Fruit fly (Drosophila melanogaster) whole organism, embryonic: ENCODE measurements around the gene CG10862.

ENCODE experiments used
- Bteb2 ChIP-seq: fragments of 200-800 bp; sonication (Bioruptor generic); optimal IDR thresholded peaks from 2 replicates; lab custom pipeline; 2016; ENCODE audit warnings: missing biosample characterization, missing genetic modification characterization
- C15 ChIP-seq: fragments of 200-800 bp; sonication (Bioruptor generic); IDR thresholded peaks from 3 replicates; pipeline ENCODE4 v1.3.6; 2022; ENCODE audit warnings: missing biosample characterization, missing genetic modification characterization
- CG10565 ChIP-seq: fragments of 200-800 bp; sonication (Bioruptor generic); optimal IDR thresholded peaks from 3 replicates; lab custom pipeline; 2016; ENCODE audit warnings: missing biosample characterization, mild to moderate bottlenecking, missing genetic modification characterization
- CG11085 ChIP-seq: fragments of 200-800 bp; sonication (Bioruptor generic); IDR thresholded peaks from 2 replicates; pipeline ENCODE4 v1.3.6; 2022; ENCODE audit warnings: missing biosample characterization, missing genetic modification characterization
- CG11456 ChIP-seq: fragments of 200-800 bp; sonication (Bioruptor generic); IDR thresholded peaks from 3 replicates; pipeline ENCODE4 v1.3.6; 2022; ENCODE audit warnings: missing biosample characterization, missing genetic modification characterization
- CG13123 ChIP-seq: fragments of 200-800 bp; sonication (Bioruptor generic); optimal IDR thresholded peaks from 2 replicates; lab custom pipeline; 2016; ENCODE audit warnings: missing biosample characterization, missing genetic modification characterization
- CG14050 ChIP-seq: fragments of 200-800 bp; sonication (Bioruptor generic); IDR thresholded peaks from 3 replicates; pipeline ENCODE4 v1.3.6; 2022; ENCODE audit warnings: missing biosample characterization, missing genetic modification characterization
- CG15011 ChIP-seq: fragments of 200-800 bp; sonication (Bioruptor generic); optimal IDR thresholded peaks from 3 replicates; lab custom pipeline; 2018; ENCODE audit warnings: missing biosample characterization, mild to moderate bottlenecking, missing genetic modification characterization
- CG1529 ChIP-seq: fragments of 200-800 bp; sonication (Bioruptor generic); optimal IDR thresholded peaks from 3 replicates; lab custom pipeline; 2018; ENCODE audit warnings: missing biosample characterization, missing genetic modification characterization
- CG18764 ChIP-seq: fragments of 200-800 bp; sonication (Bioruptor generic); optimal IDR thresholded peaks from 3 replicates; lab custom pipeline; 2016; ENCODE audit warnings: missing biosample characterization, missing genetic modification characterization
- CG7357 ChIP-seq: fragments of 200-800 bp; sonication (Bioruptor generic); IDR thresholded peaks from 3 replicates; pipeline ENCODE4 v1.3.6; 2022; ENCODE audit warnings: missing biosample characterization, missing genetic modification characterization
- CG7372 ChIP-seq: fragments of 200-800 bp; sonication (Bioruptor generic); IDR thresholded peaks from 2 replicates; pipeline ENCODE4 v1.3.6; 2022; ENCODE audit warnings: missing biosample characterization, missing genetic modification characterization
- CG7786 ChIP-seq: fragments of 200-800 bp; sonication (Bioruptor generic); optimal IDR thresholded peaks from 2 replicates; lab custom pipeline; 2016; ENCODE audit warnings: missing biosample characterization, missing genetic modification characterization
- CG8765 ChIP-seq: fragments of 200-800 bp; sonication (Bioruptor generic); IDR thresholded peaks from 2 replicates; pipeline ENCODE4 v1.3.6; 2022; ENCODE audit warnings: missing biosample characterization, missing genetic modification characterization
- CG9876 ChIP-seq: fragments of 200-800 bp; sonication (Bioruptor generic); optimal IDR thresholded peaks from 2 replicates; lab custom pipeline; 2016; ENCODE audit warnings: missing biosample characterization, missing genetic modification characterization
- CkIIα-i1 ChIP-seq: fragments of 200-800 bp; sonication (Bioruptor generic); IDR thresholded peaks from 2 replicates; pipeline ENCODE4 v1.3.6; 2022; ENCODE audit warnings: missing biosample characterization, missing genetic modification characterization
- Dad ChIP-seq: fragments of 200-800 bp; sonication (Bioruptor generic); optimal IDR thresholded peaks from 3 replicates; lab custom pipeline; 2016; ENCODE audit warnings: missing biosample characterization, missing genetic modification characterization
- Dfd ChIP-seq, 2 experiments: fragments of >200 bp; optimal IDR thresholded peaks; 2 replicates each; lab custom pipeline; 2017; ENCODE audit warnings: missing biosample characterization in 2 of 2, missing genetic modification characterization in 2 of 2
- Doc3 ChIP-seq: fragments of 200-800 bp; sonication (Bioruptor generic); IDR thresholded peaks from 3 replicates; pipeline ENCODE4 v1.3.6; 2022; ENCODE audit warnings: missing biosample characterization, missing genetic modification characterization; ENCODE audit not compliant: partially characterized antibody
- E2f1 ChIP-seq: fragments of 200-800 bp; sonication (Bioruptor generic); IDR thresholded peaks from 2 replicates; pipeline ENCODE4 v1.3.6; 2022; ENCODE audit warnings: missing biosample characterization, missing genetic modification characterization
- ERR ChIP-seq: fragments of 200-800 bp; sonication (Bioruptor generic); optimal IDR thresholded peaks from 2 replicates; lab custom pipeline; 2016; ENCODE audit warnings: missing biosample characterization, missing genetic modification characterization
- HLH54F ChIP-seq: fragments of 200-800 bp; sonication (Bioruptor generic); optimal IDR thresholded peaks from 3 replicates; lab custom pipeline; 2016; ENCODE audit warnings: missing biosample characterization, missing genetic modification characterization
- Hr51 ChIP-seq, 2 experiments: fragments of 200-800 bp; sonication (Bioruptor generic); optimal IDR thresholded peaks; 2 replicates in 1 of 2; 3 replicates in 1 of 2; lab custom pipeline; 2016 to 2018; ENCODE audit warnings: missing biosample characterization in 2 of 2, missing genetic modification characterization in 2 of 2, mild to moderate bottlenecking in 1 of 2, moderate library complexity in 1 of 2
- Jarid2 ChIP-seq: fragments of 200-800 bp; sonication (Bioruptor generic); optimal IDR thresholded peaks from 3 replicates; lab custom pipeline; 2017; ENCODE audit warnings: mild to moderate bottlenecking, missing biosample characterization, missing genetic modification reagents, missing genetic modification characterization
- NC2β ChIP-seq: fragments of 200-800 bp; sonication (Bioruptor generic); optimal IDR thresholded peaks from 2 replicates; lab custom pipeline; 2016; ENCODE audit warnings: missing biosample characterization, missing genetic modification characterization
- Oaz ChIP-seq: fragments of 200-800 bp; sonication (Bioruptor generic); IDR thresholded peaks from 2 replicates; pipeline ENCODE4 v1.3.6; 2022; ENCODE audit warnings: missing biosample characterization, missing genetic modification characterization
- Oli ChIP-seq: fragments of 200-800 bp; sonication (Bioruptor generic); optimal IDR thresholded peaks from 2 replicates; lab custom pipeline; 2018; ENCODE audit warnings: missing biosample characterization, mild to moderate bottlenecking, missing genetic modification characterization, moderate library complexity
- Ravus ChIP-seq: fragments of 200-800 bp; sonication (Bioruptor generic); IDR thresholded peaks from 2 replicates; pipeline ENCODE4 v1.3.6; 2022; ENCODE audit warnings: missing biosample characterization, missing genetic modification characterization
- Rx ChIP-seq: fragments of 200-800 bp; sonication (Bioruptor generic); IDR thresholded peaks from 2 replicates; pipeline ENCODE4 v1.3.6; 2022; ENCODE audit warnings: missing biosample characterization, missing genetic modification characterization
- Vsx1 ChIP-seq: fragments of 200-800 bp; sonication (Bioruptor generic); optimal IDR thresholded peaks from 2 replicates; lab custom pipeline; 2017; ENCODE audit warnings: missing biosample characterization, mild to moderate bottlenecking, missing genetic modification characterization, missing genetic modification reagents
- Xbp1 ChIP-seq: fragments of 200-800 bp; sonication (Bioruptor generic); optimal IDR thresholded peaks from 3 replicates; lab custom pipeline; 2016; ENCODE audit warnings: missing biosample characterization, mild to moderate bottlenecking, missing genetic modification characterization
- ac ChIP-seq: fragments of 200-800 bp; sonication (Bioruptor generic); optimal IDR thresholded peaks from 3 replicates; lab custom pipeline; 2017; ENCODE audit warnings: missing biosample characterization, mild to moderate bottlenecking, missing genetic modification characterization
- al ChIP-seq: fragments of 200-800 bp; sonication (Bioruptor generic); IDR thresholded peaks from 2 replicates; pipeline ENCODE4 v1.3.6; 2022; ENCODE audit warnings: missing biosample characterization, missing genetic modification characterization
- amos ChIP-seq: fragments of 200-800 bp; sonication (Bioruptor generic); IDR thresholded peaks from 2 replicates; pipeline ENCODE4 v1.3.6; 2022; ENCODE audit warnings: missing biosample characterization, missing genetic modification characterization; ENCODE audit not compliant: partially characterized antibody
- bbx ChIP-seq: fragments of 200-800 bp; sonication (Bioruptor generic); IDR thresholded peaks from 2 replicates; pipeline ENCODE4 v1.3.6; 2022; ENCODE audit warnings: missing biosample characterization, missing genetic modification characterization; ENCODE audit not compliant: partially characterized antibody
- bsh ChIP-seq, 2 experiments: fragments of 200-800 bp; sonication (Bioruptor generic); optimal IDR thresholded peaks; 2 replicates each; lab custom pipeline; 2017 to 2018; ENCODE audit warnings: mild to moderate bottlenecking in 2 of 2, missing biosample characterization in 2 of 2, missing genetic modification characterization in 2 of 2, moderate library complexity in 1 of 2
- caup ChIP-seq: fragments of 200-800 bp; sonication (Bioruptor generic); optimal IDR thresholded peaks from 3 replicates; lab custom pipeline; 2017; ENCODE audit warnings: missing biosample characterization, mild to moderate bottlenecking, missing genetic modification characterization, moderate library complexity; ENCODE audit not compliant: severe bottlenecking
- ci ChIP-seq: fragments of 200-800 bp; sonication (Bioruptor generic); IDR thresholded peaks from 3 replicates; pipeline ENCODE4 v1.3.6; 2022; ENCODE audit warnings: missing biosample characterization, missing genetic modification characterization
- gem ChIP-seq: fragments of 200-800 bp; sonication (Bioruptor generic); optimal IDR thresholded peaks from 2 replicates; lab custom pipeline; 2019; ENCODE audit warnings: missing biosample characterization, mild to moderate bottlenecking, missing genetic modification characterization, moderate library complexity
- gro ChIP-seq: fragments of 200-800 bp; sonication (Bioruptor generic); optimal IDR thresholded peaks from 2 replicates; lab custom pipeline; 2016; ENCODE audit warnings: missing biosample characterization, missing genetic modification characterization
- ham ChIP-seq: fragments of 200-800 bp; sonication (Bioruptor generic); IDR thresholded peaks from 2 replicates; pipeline ENCODE4 v1.3.6; 2022; ENCODE audit warnings: missing biosample characterization, missing genetic modification characterization
- jigr1 ChIP-seq: fragments of 200-800 bp; sonication (Bioruptor generic); IDR thresholded peaks from 3 replicates; pipeline ENCODE4 v1.3.6; 2022; ENCODE audit warnings: missing biosample characterization, missing genetic modification characterization
- mam ChIP-seq: fragments of 200-800 bp; sonication (Bioruptor generic); optimal IDR thresholded peaks from 3 replicates; lab custom pipeline; 2016; ENCODE audit warnings: missing biosample characterization, missing genetic modification characterization
- mld ChIP-seq: fragments of 200-800 bp; sonication (Bioruptor generic); IDR thresholded peaks from 3 replicates; pipeline ENCODE4 v1.3.6; 2022; ENCODE audit warnings: missing biosample characterization, missing genetic modification characterization; ENCODE audit not compliant: partially characterized antibody
- repo ChIP-seq: fragments of 200-800 bp; sonication (Bioruptor generic); optimal IDR thresholded peaks from 2 replicates; lab custom pipeline; 2016; ENCODE audit warnings: missing biosample characterization, missing genetic modification characterization
- scrt ChIP-seq: fragments of 200-800 bp; sonication (Bioruptor generic); optimal IDR thresholded peaks from 2 replicates; lab custom pipeline; 2018; ENCODE audit warnings: missing biosample characterization, mild to moderate bottlenecking, missing genetic modification characterization, moderate library complexity
- tin ChIP-seq: fragments of 200-800 bp; sonication (Bioruptor generic); optimal IDR thresholded peaks from 3 replicates; lab custom pipeline; 2016; ENCODE audit warnings: missing biosample characterization, missing genetic modification characterization
- tup ChIP-seq: fragments of 200-800 bp; sonication (Bioruptor generic); optimal IDR thresholded peaks from 2 replicates; lab custom pipeline; 2016; ENCODE audit warnings: missing biosample characterization, mild to moderate bottlenecking, missing genetic modification characterization, moderate library complexity
- unc-4 ChIP-seq: fragments of 200-800 bp; sonication (Bioruptor generic); IDR thresholded peaks from 2 replicates; pipeline ENCODE4 v1.3.6; 2022; ENCODE audit warnings: missing biosample characterization, missing genetic modification characterization; ENCODE audit not compliant: partially characterized antibody
- wek ChIP-seq: fragments of 200-800 bp; sonication (Bioruptor generic); optimal IDR thresholded peaks from 3 replicates; lab custom pipeline; 2018; ENCODE audit warnings: missing biosample characterization, mild to moderate bottlenecking, missing genetic modification characterization, moderate library complexity
- zfh2 ChIP-seq: fragments of 200-800 bp; sonication (Bioruptor generic); optimal IDR thresholded peaks from 2 replicates; lab custom pipeline; 2016; ENCODE audit warnings: missing biosample characterization, missing genetic modification characterization

The CG10862 gene

dm6 chr3L:3617252-3617651, 37.3 kb downstream of the CG10862 start (continued):
- TF ChIP-seq Dad: peak; percentile 46
- no peak for TF ChIP-seq Doc3 (GFP tag; lab: Robert Waterston, UW)
- TF ChIP-seq zfh2 (GFP tag; lab: Kevin White, UChicago): no peak
- TF ChIP-seq tup (GFP tag; lab: Kevin White, UChicago): peak; percentile 80
- peak; percentile 20 for TF ChIP-seq CG9876 (GFP tag; lab: Kevin White, UChicago)
- no peak for TF ChIP-seq mld (GFP tag; lab: Robert Waterston, UW)
- TF ChIP-seq CG11456 (GFP tag; lab: Robert Waterston, UW): peak; percentile 67; the same call in 2 of the 3 replicates
- TF ChIP-seq gro (GFP tag; lab: Kevin White, UChicago): no peak
- peak; percentile 70 for TF ChIP-seq CG7786 (GFP tag; lab: Kevin White, UChicago)
- TF ChIP-seq ham (GFP tag; lab: Robert Waterston, UW): no peak
- peak; percentile 75 for TF ChIP-seq Rx (GFP tag; lab: Robert Waterston, UW)
- peak; percentile 33 for TF ChIP-seq mam
- TF ChIP-seq bbx (GFP tag; lab: Robert Waterston, UW): no peak
- TF ChIP-seq ci (GFP tag; lab: Robert Waterston, UW): peak; percentile 87
- no peak for TF ChIP-seq CkIIα-i1
- TF ChIP-seq CG14050: peak; percentile 43; the same call in 2 of the 3 replicates
- TF ChIP-seq repo (GFP tag; lab: Kevin White, UChicago): peak; percentile 4
- TF ChIP-seq CG18764 (GFP tag; lab: Kevin White, UChicago): peak; percentile 61
- peak; percentile 86 for TF ChIP-seq CG8765 (GFP tag; lab: Robert Waterston, UW)
- no peak for TF ChIP-seq jigr1
- peak; percentile 90 for TF ChIP-seq gem
- TF ChIP-seq ac (GFP tag; lab: Kevin White, UChicago): peak; percentile 76
- TF ChIP-seq Dfd (GFP tag; optimal IDR thresholded peaks at IDR 0.05; lab: Kevin White, UChicago): no peak
- peak; percentile 48; the same call in 1 of the 2 replicates for TF ChIP-seq CG11085 (GFP tag; lab: Robert Waterston, UW)
- peak; percentile 85 for TF ChIP-seq NC2β (GFP tag; lab: Kevin White, UChicago)
- TF ChIP-seq CG10565 (GFP tag; lab: Kevin White, UChicago): no peak
- peak; percentile 57 for TF ChIP-seq HLH54F (GFP tag; lab: Kevin White, UChicago)
- no peak for TF ChIP-seq Vsx1 (GFP tag; lab: Kevin White, UChicago)
- peak; percentile 20 for TF ChIP-seq CG15011 (GFP tag; lab: Kevin White, UChicago)
- peak; percentile 64 for TF ChIP-seq CG1529
- TF ChIP-seq tin (GFP tag; lab: Kevin White, UChicago): peak; percentile 81
- TF ChIP-seq Xbp1 (GFP tag; lab: Kevin White, UChicago): peak; percentile 80
- TF ChIP-seq, all 482 proteins: peak for 346

dm6 chr3L:3616344-3616743, 38.2 kb downstream of the CG10862 start:
- TF ChIP-seq scrt (GFP tag; lab: Kevin White, UChicago) (peak; percentile 7), al (GFP tag; lab: Robert Waterston, UW) (peak; percentile 61; the same call in 1 of the 2 replicates), Oaz (peak; percentile 59; the same call in 1 of the 2 replicates), C15 (no peak), amos (GFP tag; lab: Robert Waterston, UW) (peak; percentile 47; the same call in 1 of the 2 replicates), CG13123 (peak; percentile 33), Doc3 (GFP tag; lab: Robert Waterston, UW) (no peak), CG7357 (peak; percentile 50; the same call in 1 of the 3 replicates), CG7372 (GFP tag; lab: Robert Waterston, UW) (peak; percentile 67; the same call in 1 of the 2 replicates), Bteb2 (GFP tag; lab: Kevin White, UChicago) (peak; percentile 38), caup (GFP tag; lab: Kevin White, UChicago) (peak; percentile 76), Ravus (GFP tag; lab: Robert Waterston, UW) (no peak), ERR (GFP tag; lab: Kevin White, UChicago) (peak; percentile 30), wek (GFP tag; lab: Kevin White, UChicago) (no peak), E2f1 (GFP tag; lab: Robert Waterston, UW) (peak; percentile 78), unc-4 (GFP tag; lab: Robert Waterston, UW) (peak; percentile 26; the same call in 1 of the 2 replicates), Oli (tag; lab: Kevin White, UChicago) (peak; percentile 57), Jarid2 (peak; percentile 54), Hr51 (GFP tag; optimal IDR thresholded peaks at IDR 0.05; lab: Kevin White, UChicago) (peak; percentile 64 to 69), bsh (GFP tag; optimal IDR thresholded peaks at IDR 0.05; lab: Kevin White, UChicago) (peak in 1 of 2 experiments; percentile 75)
